Worm (Caenorhabditis elegans): ENCODE measurements around the gene F02E11.3.
"Not testable (repeated sequence)": the region's sequence is repeated elsewhere in the genome, so short reads cannot be mapped to it uniquely, and the experiment has no call there.

- TF ChIP-seq tbx-11 (GFP tag; IDR thresholded peaks at IDR 0.05); aly-1 (tag; optimal IDR thresholded peaks at IDR 0.05); ama-1 (optimal IDR thresholded peaks at IDR 0.05); hmbx-1 (tag; optimal IDR thresholded peaks at IDR 0.05); tbx-37 (GFP tag; conservative IDR thresholded peaks at IDR 0.05); flt-1 (GFP tag; IDR thresholded peaks at IDR 0.05); hnd-1 (tag; optimal IDR thresholded peaks at IDR 0.05); F13C5.2 (tag; optimal IDR thresholded peaks at IDR 0.05); ceh-13 (GFP tag; optimal IDR thresholded peaks at IDR 0.05); B0310.2 (tag; optimal IDR thresholded peaks at IDR 0.05); scrt-1 (GFP tag; IDR thresholded peaks at IDR 0.05); hmg-4 (GFP tag; optimal IDR thresholded peaks at IDR 0.05); ets-7 (tag; optimal IDR thresholded peaks at IDR 0.05): not testable (repeated sequence)
These were observed 15.7 kb upstream of the F02E11.3 start, which contains the start of gene F39E9.14 for ce11 chrII:3290544-3290943.
